Worm (Caenorhabditis elegans) whole organism, late embryonic: Measurements from ENCODE around the gene C46F9.5.

ENCODE experiments used
- T23F11.4 ChIP-seq: fragments of 200-800 bp; sonication (Bioruptor generic); optimal IDR thresholded peaks from 2 replicates; lab custom pipeline; 2018; ENCODE audit warnings: mild to moderate bottlenecking, missing genetic modification characterization, missing compliant biosample characterization
- dve-1 ChIP-seq: sonication (generic microtip); optimal IDR thresholded peaks from 2 replicates; lab custom pipeline; 2017; ENCODE audit warnings: antibody characterized with exemption, mild to moderate bottlenecking, missing genetic modification characterization, missing compliant biosample characterization
- fkh-10 ChIP-seq: fragments of 150-350 bp; optimal IDR thresholded peaks from 2 replicates; lab custom pipeline; 2014; ENCODE audit warnings: missing biosample characterization, missing genetic modification reagents, missing genetic modification characterization
- lim-6 ChIP-seq: sonication (generic microtip); optimal IDR thresholded peaks from 2 replicates; lab custom pipeline; 2016; ENCODE audit warnings: missing genetic modification characterization, missing compliant biosample characterization
- madf-2 ChIP-seq: sonication (generic microtip); optimal IDR thresholded peaks from 2 replicates; lab custom pipeline; 2017; ENCODE audit warnings: missing genetic modification characterization, missing compliant biosample characterization
- nhr-11 ChIP-seq: fragments of 150-350 bp; optimal IDR thresholded peaks from 2 replicates; lab custom pipeline; 2014; ENCODE audit warnings: missing biosample characterization, missing genetic modification characterization
- npax-4 ChIP-seq: sonication (generic microtip); optimal IDR thresholded peaks from 2 replicates; lab custom pipeline; 2016; ENCODE audit warnings: missing genetic modification characterization, missing compliant biosample characterization
- sox-2 ChIP-seq: fragments of 200-800 bp; sonication (Bioruptor generic); IDR thresholded peaks from 2 replicates; pipeline ENCODE4 v1.3.6; 2022; ENCODE audit warnings: missing genetic modification reagents, missing genetic modification characterization, missing compliant biosample characterization
- sox-4 ChIP-seq: sonication (generic microtip); optimal IDR thresholded peaks from 2 replicates; lab custom pipeline; 2017; ENCODE audit warnings: mild to moderate bottlenecking, missing genetic modification characterization, inconsistent platforms, missing compliant biosample characterization
- syd-9 ChIP-seq: sonication (generic microtip); optimal IDR thresholded peaks from 2 replicates; lab custom pipeline; 2016; ENCODE audit warnings: mild to moderate bottlenecking, missing genetic modification characterization, moderate library complexity, missing compliant biosample characterization
- tbx-2 ChIP-seq: sonication (generic microtip); optimal IDR thresholded peaks from 2 replicates; lab custom pipeline; 2016; ENCODE audit warnings: missing genetic modification characterization, missing compliant biosample characterization
- ttx-3 ChIP-seq: sonication (generic microtip); optimal IDR thresholded peaks from 2 replicates; lab custom pipeline; 2016; ENCODE audit warnings: missing genetic modification reagents, missing genetic modification characterization, missing compliant biosample characterization

DNA sequence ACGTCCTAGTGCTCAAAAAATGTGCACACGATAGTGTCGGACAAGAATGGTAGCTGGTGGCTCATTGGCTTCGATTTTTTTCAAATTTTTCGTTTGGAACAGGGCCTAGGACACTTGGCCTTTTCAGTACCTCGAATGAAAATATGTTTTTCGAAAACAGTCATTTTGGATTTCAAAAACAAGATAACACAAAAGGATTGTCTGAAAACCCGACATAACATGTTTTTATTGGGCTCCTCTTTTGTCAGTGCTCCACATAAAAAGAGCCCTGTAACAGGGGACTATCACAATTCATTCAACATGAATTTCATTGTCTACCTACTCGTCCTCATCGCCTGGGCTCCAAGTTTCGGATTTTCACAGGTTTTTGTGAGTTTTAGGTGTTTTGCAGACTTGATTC lies 31.1 kb upstream of the C46F9.5 start, which contains the start of gene C16C4.17:
- TF ChIP-seq tbx-2 (tag; lab: Kevin White, UChicago) (no peak), lim-6 (tag; lab: Kevin White, UChicago) (no peak), sox-4 (no peak), dve-1 (tag; lab: Kevin White, UChicago) (no peak), T23F11.4 (GFP tag; lab: Kevin White, UChicago) (no peak), fkh-10 (GFP tag; lab: Kevin White, UChicago) (no peak), nhr-11 (tag; lab: Kevin White, UChicago) (no peak), sox-2 (GFP tag; lab: Robert Waterston, UW) (no peak), npax-4 (tag; lab: Kevin White, UChicago) (no peak), ttx-3 (tag; lab: Kevin White, UChicago) (no peak), syd-9 (tag; lab: Kevin White, UChicago) (no peak), madf-2 (no peak)
